Worm (Caenorhabditis elegans): ENCODE data around the gene vps-33.2.

Gene vps-33.2

DNA sequence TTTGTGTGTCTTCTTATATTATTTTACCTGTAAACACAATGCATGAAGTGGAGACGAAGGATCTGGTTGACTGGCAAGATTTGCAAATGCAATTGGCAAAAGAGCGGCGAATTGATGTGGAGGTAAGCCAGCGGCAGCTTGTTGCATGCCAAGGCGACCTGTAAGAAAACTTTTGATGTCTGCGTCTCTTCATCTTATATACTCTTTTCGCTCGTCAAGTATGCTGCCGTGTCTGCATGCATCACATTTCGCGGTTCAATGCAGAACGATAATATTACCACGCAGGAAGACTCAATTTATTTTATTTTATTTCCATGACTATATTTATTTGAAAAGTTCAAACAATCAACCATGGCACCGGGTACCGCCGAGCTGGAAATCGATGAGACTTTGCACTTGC is at the start of gene vps-33.2 (continued):
- no peak for TF ChIP-seq aptf-3 (GFP tag; IDR thresholded peaks at IDR 0.05)
- TF ChIP-seq hsf-1 (GFP tag; IDR thresholded peaks at IDR 0.05), result no peak
- no peak for TF ChIP-seq nhr-120 (GFP tag; IDR thresholded peaks at IDR 0.05)
- TF ChIP-seq sdz-38 (tag; optimal IDR thresholded peaks at IDR 0.05), result no peak
- no peak for TF ChIP-seq ztf-25 (GFP tag; IDR thresholded peaks at IDR 0.05)
- TF ChIP-seq attf-3 (GFP tag; conservative IDR thresholded peaks at IDR 0.05), result 0 out of 2 replicates have a peak, but pooled peaks have one; percentile 33
- TF ChIP-seq F37B4.10 (GFP tag; IDR thresholded peaks at IDR 0.05), result no peak
- peak; percentile 34 for TF ChIP-seq ZK185.1 (tag; optimal IDR thresholded peaks at IDR 0.05; ENCODE audit: poor library complexity, severe bottlenecking)
- TF ChIP-seq mes-4 (tag; optimal IDR thresholded peaks at IDR 0.05), result no peak
- no peak for TF ChIP-seq sptf-2 (GFP tag; optimal IDR thresholded peaks at IDR 0.05)
- TF ChIP-seq ceh-40 (GFP tag; IDR thresholded peaks at IDR 0.05), result no peak
- TF ChIP-seq snpc-4 (GFP tag; optimal IDR thresholded peaks at IDR 0.05), result no peak
- TF ChIP-seq snpc-4 (tag; optimal IDR thresholded peaks at IDR 0.05), result peak in 1 of 4 experiments; percentile 4
- no peak for TF ChIP-seq lir-1 (GFP tag; conservative IDR thresholded peaks at IDR 0.05)
- no peak for TF ChIP-seq xnd-1 (tag; optimal IDR thresholded peaks at IDR 0.05)
- TF ChIP-seq F55B11.4 (tag; optimal IDR thresholded peaks at IDR 0.05; ENCODE audit: borderline replicate concordance, insufficient read depth), result no peak
- TF ChIP-seq nfyb-1 (GFP tag; IDR thresholded peaks at IDR 0.05), result no peak
- TF ChIP-seq pha-4 (tag; optimal IDR thresholded peaks at IDR 0.05), result no peak
- no peak for TF ChIP-seq gei-17 (GFP tag; optimal IDR thresholded peaks at IDR 0.05)
- TF ChIP-seq ama-1 (optimal IDR thresholded peaks at IDR 0.05), result no peak
- no peak for TF ChIP-seq ama-1 (GFP tag; optimal IDR thresholded peaks at IDR 0.05)
- TF ChIP-seq lin-35 (GFP tag; optimal IDR thresholded peaks at IDR 0.05), result no peak
- TF ChIP-seq bed-2 (GFP tag; IDR thresholded peaks at IDR 0.05), result no peak
- TF ChIP-seq B0261.1 (tag; optimal IDR thresholded peaks at IDR 0.05), result no peak
- TF ChIP-seq K12H6.12 (tag; optimal IDR thresholded peaks at IDR 0.05), result no peak
- 0 out of 2 replicates have a peak, but pooled peaks have one; percentile 16 for TF ChIP-seq pbrm-1 (GFP tag; IDR thresholded peaks at IDR 0.05)
- TF ChIP-seq him-1 (tag; optimal IDR thresholded peaks at IDR 0.05), result no peak
- no peak for TF ChIP-seq attf-6 (GFP tag; IDR thresholded peaks at IDR 0.05)
- TF ChIP-seq ztf-22 (GFP tag; optimal IDR thresholded peaks at IDR 0.05), result no peak
- TF ChIP-seq egrh-3 (GFP tag; IDR thresholded peaks at IDR 0.05), result no peak
- TF ChIP-seq chd-7 (tag; optimal IDR thresholded peaks at IDR 0.05), result no peak
- TF ChIP-seq unc-130 (GFP tag; optimal IDR thresholded peaks at IDR 0.05), result no peak
- peak; percentile 51; the same call in 1 of the 2 replicates for TF ChIP-seq F33H1.4 (GFP tag; IDR thresholded peaks at IDR 0.05)
- TF ChIP-seq ceh-100 (GFP tag; IDR thresholded peaks at IDR 0.05), result no peak
- no peak for TF ChIP-seq B0336.3 (GFP tag; IDR thresholded peaks at IDR 0.05)
- no peak for TF ChIP-seq rcor-1 (GFP tag; IDR thresholded peaks at IDR 0.05)
- TF ChIP-seq sea-2 (GFP tag; IDR thresholded peaks at IDR 0.05), result no peak
- no peak for TF ChIP-seq D2030.7 (GFP tag; IDR thresholded peaks at IDR 0.05)
- TF ChIP-seq lag-1 (GFP tag; IDR thresholded peaks at IDR 0.05), result no peak
- no peak for TF ChIP-seq mxl-1 (tag; optimal IDR thresholded peaks at IDR 0.05)
- no peak for TF ChIP-seq madf-3 (GFP tag; IDR thresholded peaks at IDR 0.05)

ce11 chrII:6554677-6555076 is 46.3 kb upstream of the vps-33.2 start, which contains the start of gene wrn-1:
Gene wrn-1 (plus strand): TSS chrII:6554977.
- no peak for TF ChIP-seq egl-44 (GFP tag; IDR thresholded peaks at IDR 0.05)
- no peak for TF ChIP-seq xnd-1 (tag; optimal IDR thresholded peaks at IDR 0.05)
- TF ChIP-seq mel-28 (tag; optimal IDR thresholded peaks at IDR 0.05; ENCODE audit: borderline replicate concordance), result no peak
- TF ChIP-seq Y53G8AR.9 (GFP tag; conservative IDR thresholded peaks at IDR 0.05), result no peak
- TF ChIP-seq unc-62 (GFP tag; optimal IDR thresholded peaks at IDR 0.05), result no peak
- TF ChIP-seq mes-4 (tag; optimal IDR thresholded peaks at IDR 0.05), result no peak
- TF ChIP-seq ztf-18 (tag; optimal IDR thresholded peaks at IDR 0.05), result no peak
- TF ChIP-seq aptf-3 (GFP tag; IDR thresholded peaks at IDR 0.05), result no peak
- TF ChIP-seq let-607 (tag; optimal IDR thresholded peaks at IDR 0.05), result no peak
- TF ChIP-seq ztf-3 (GFP tag; optimal IDR thresholded peaks at IDR 0.05), result no peak
- no peak for TF ChIP-seq fkh-3 (tag; optimal IDR thresholded peaks at IDR 0.05)
- TF ChIP-seq F22D6.2 (tag; optimal IDR thresholded peaks at IDR 0.05), result no peak

All from whole organism, young adult.